Worm (Caenorhabditis elegans) whole organism, L4/young adult: ENCODE measurements around the gene F47D2.11.
"Not testable (repeated sequence)": the region's sequence is repeated elsewhere in the genome, so short reads cannot be mapped to it uniquely, and the experiment has no call there.

Source experiments
- dao-5 ChIP-seq: sonication (generic microtip); optimal IDR thresholded peaks from 2 replicates; lab custom pipeline; 2016; ENCODE audit warnings: missing genotype, missing genetic modification characterization, moderate library complexity, missing compliant biosample characterization
- him-1 ChIP-seq: sonication (generic microtip); optimal IDR thresholded peaks from 2 replicates; lab custom pipeline; 2016; ENCODE audit warnings: missing genotype, missing genetic modification reagents, missing genetic modification characterization, missing compliant biosample characterization

ce11 chrV:4290093-4290492 is 5.7 kb downstream of the F47D2.11 start, which contains the start of gene srh-193:
- TF ChIP-seq him-1, dao-5 (tag; lab: Kevin White, UChicago): not testable (repeated sequence)
